Fruit fly (Drosophila melanogaster) whole organism, wandering third instar larva: ENCODE results near the gene Psf2.

Experiments
- Abd-B ChIP-seq: fragments of >200 bp; optimal IDR thresholded peaks from 2 replicates; lab custom pipeline; 2017; ENCODE audit warnings: missing biosample characterization, missing genetic modification characterization
- Hr78 ChIP-seq: fragments of >200 bp; optimal IDR thresholded peaks from 2 replicates; lab custom pipeline; 2017; ENCODE audit warnings: missing biosample characterization, missing genetic modification characterization
- Hr83 ChIP-seq: fragments of 200-300 bp; sonication (Bioruptor generic); optimal IDR thresholded peaks from 2 replicates; lab custom pipeline; 2016; ENCODE audit warnings: missing biosample characterization, mild to moderate bottlenecking, missing genetic modification characterization, moderate library complexity; ENCODE audit not compliant: poor library complexity, severe bottlenecking
- Jra ChIP-seq: sonication (Bioruptor generic); optimal IDR thresholded peaks from 2 replicates; lab custom pipeline; 2016; ENCODE audit warnings: missing biosample characterization, missing genetic modification characterization
- Myc ChIP-seq: fragments of >200 bp; optimal IDR thresholded peaks from 2 replicates; lab custom pipeline; 2017
- OdsH ChIP-seq: fragments of 200-800 bp; sonication (Bioruptor generic); optimal IDR thresholded peaks from 2 replicates; lab custom pipeline; 2016; ENCODE audit warnings: missing biosample characterization, mild to moderate bottlenecking, missing genetic modification characterization
- brk ChIP-seq: fragments of 200-800 bp; sonication (Bioruptor generic); optimal IDR thresholded peaks from 2 replicates; lab custom pipeline; 2016; ENCODE audit warnings: missing biosample characterization, mild to moderate bottlenecking, missing genetic modification characterization
- h ChIP-seq: fragments of 200-800 bp; sonication (Bioruptor generic); optimal IDR thresholded peaks from 3 replicates; lab custom pipeline; 2016; ENCODE audit warnings: missing biosample characterization, mild to moderate bottlenecking, missing genetic modification characterization
- lola ChIP-seq: fragments of >200 bp; optimal IDR thresholded peaks from 2 replicates; lab custom pipeline; 2017; ENCODE audit warnings: missing biosample characterization, missing genetic modification characterization
- pan ChIP-seq: fragments of >200 bp; optimal IDR thresholded peaks from 2 replicates; lab custom pipeline; 2017
- psq ChIP-seq: fragments of 200-800 bp; sonication (Bioruptor generic); optimal IDR thresholded peaks from 3 replicates; lab custom pipeline; 2017; ENCODE audit warnings: missing biosample characterization, mild to moderate bottlenecking, missing genetic modification characterization, moderate library complexity
- sage ChIP-seq: fragments of 200-800 bp; sonication (Bioruptor generic); optimal IDR thresholded peaks from 2 replicates; lab custom pipeline; 2016; ENCODE audit warnings: missing biosample characterization, mild to moderate bottlenecking, missing genetic modification characterization

dm6 chr2L:4378380-4378779 lies 8.8 kb downstream of the Psf2 start:
- TF ChIP-seq lola (GFP tag; lab: Kevin White, UChicago) (no peak), Myc (lab: Kevin White, UChicago) (no peak), h (GFP tag; lab: Kevin White, UChicago) (no peak), Abd-B (GFP tag; lab: Kevin White, UChicago) (no peak), Jra (GFP tag; lab: Kevin White, UChicago) (no peak), Hr78 (GFP tag; lab: Kevin White, UChicago) (no peak), pan (lab: Kevin White, UChicago) (no peak), brk (GFP tag; lab: Kevin White, UChicago) (no peak), Hr83 (GFP tag; lab: Kevin White, UChicago) (no peak), sage (GFP tag; lab: Kevin White, UChicago) (no peak), OdsH (GFP tag; lab: Kevin White, UChicago) (no peak), psq (GFP tag; lab: Kevin White, UChicago) (no peak)
